Worm (Caenorhabditis elegans): ENCODE data around the gene C39H7.4.

C39H7.4 gene

DNA sequence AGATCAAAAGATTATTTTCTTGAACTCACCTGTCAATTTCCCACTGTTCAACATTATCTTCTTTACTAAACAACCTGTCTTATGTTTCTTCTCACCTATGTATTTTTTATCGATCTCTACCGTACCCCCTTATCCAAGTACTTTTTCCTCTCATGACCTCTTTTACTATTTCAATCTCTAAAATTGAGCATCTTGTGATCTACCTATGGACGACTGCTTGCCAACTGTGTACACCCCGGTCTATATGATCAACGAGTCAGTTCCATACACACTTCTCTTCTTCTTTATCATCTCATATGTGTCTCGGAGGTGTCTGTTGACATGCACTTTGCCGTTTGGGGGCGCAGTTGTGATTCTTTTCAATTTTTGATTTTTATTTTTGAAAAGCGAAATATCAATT lies 24.3 kb downstream of the C39H7.4 start:
- no peak for TF ChIP-seq unc-62 (GFP tag; optimal IDR thresholded peaks at IDR 0.05)

DNA sequence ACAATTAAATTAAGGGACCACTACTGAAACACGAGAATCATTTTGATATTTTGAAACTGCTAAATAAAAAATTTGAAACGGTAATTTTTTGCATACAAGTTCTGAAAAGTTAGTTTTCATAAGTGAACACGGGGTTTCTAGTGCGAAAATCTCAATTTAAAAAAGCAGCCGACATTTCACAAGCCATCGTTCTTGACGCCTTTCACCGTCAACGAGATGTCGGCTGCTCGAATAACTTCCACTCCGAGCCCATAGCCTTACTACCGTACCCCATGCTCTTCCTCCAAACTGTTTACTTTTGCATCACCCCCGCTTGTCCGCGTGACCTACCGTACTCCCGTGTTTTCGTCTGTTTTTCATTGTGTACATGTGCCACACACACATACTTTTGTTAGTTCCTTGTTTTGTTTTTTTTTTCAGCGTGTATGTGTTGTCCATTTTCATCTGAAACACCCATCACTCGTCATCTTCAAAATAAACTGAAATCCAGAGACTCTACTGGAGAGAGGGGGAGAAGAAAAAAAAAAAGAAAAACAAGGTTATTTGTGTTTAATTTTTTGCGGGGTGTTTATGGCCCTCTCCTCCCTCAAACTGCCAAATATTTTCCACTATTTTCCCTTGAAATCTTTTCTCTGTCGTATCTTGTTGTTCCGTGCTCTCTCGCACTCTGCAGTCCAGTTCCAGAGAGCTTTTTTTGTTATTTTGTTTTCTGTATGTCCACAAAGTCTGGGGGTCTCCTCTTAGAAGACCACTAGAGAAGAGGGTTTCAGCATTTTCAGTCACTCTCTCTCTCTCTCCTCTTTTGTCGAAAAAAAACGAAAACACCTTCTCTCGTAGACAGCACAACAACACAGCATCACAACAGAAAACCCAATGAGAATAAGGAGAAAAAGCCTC lies 26.2 kb downstream of the C39H7.4 start:
- no peak for TF ChIP-seq unc-62 (GFP tag; optimal IDR thresholded peaks at IDR 0.05)

DNA sequence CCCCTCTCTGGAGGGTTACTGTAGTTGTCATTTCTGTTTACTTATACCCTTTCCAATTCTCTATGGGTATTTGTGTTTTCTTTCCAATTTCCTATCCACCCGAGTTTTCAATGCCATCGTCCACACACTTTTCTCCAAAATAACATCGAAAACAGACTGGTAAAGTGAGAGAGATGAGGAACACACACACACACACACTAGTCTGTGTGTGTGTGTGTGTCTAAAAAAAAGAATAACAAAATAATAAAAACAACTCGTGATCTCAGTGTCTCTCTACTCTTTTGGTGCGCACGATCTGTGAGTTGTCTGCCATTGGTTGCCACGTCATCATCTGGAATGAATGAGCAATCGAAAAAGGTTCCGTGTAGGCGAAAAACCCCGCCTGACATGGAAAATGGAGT lies 28.1 kb downstream of the C39H7.4 start:
- TF ChIP-seq unc-62 (GFP tag; optimal IDR thresholded peaks at IDR 0.05): no peak

DNA sequence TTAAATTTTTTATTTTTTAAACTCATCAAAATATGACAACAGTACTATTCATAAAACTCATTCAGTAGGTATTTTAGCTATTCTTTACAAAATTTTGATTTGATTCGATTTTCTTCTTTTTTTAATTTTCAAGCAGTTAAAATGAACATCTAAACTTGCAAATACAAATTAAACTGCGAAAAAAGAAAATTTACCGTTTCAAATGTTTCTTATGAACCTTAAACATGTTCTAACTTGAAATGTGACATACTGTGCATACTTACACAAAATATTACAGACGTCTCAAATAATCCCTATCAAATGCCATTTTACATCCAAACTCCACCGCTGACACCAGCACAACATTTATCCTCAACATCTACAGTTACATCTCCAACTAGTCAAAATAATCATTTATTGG lies 30.0 kb downstream of the C39H7.4 start, which contains the start of gene fkh-7:
Gene fkh-7, plus strand, starts transcription at position 301 of the 400 bp plus-strand sequence.
- TF ChIP-seq unc-62 (GFP tag; optimal IDR thresholded peaks at IDR 0.05): no peak

DNA sequence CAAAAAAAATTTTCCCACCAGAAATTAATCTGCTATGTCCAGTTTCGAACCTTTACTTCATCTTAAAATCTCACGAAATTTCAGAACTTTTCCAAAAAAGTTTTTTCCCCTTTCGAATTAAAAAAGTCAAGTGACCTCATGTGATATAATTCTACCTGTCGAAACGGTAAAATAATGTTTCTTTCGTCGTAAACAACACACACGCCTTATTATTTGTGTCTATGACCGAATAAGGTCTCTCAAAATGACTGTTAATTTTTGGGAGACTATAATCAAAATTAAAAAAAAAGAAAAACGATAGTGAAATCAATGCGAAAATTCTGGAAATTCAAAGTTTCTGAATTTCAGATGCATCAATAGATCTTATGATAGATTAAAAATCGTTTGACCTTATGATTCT lies 31.2 kb downstream of the C39H7.4 start:
- TF ChIP-seq unc-62 (GFP tag; optimal IDR thresholded peaks at IDR 0.05): no peak

DNA sequence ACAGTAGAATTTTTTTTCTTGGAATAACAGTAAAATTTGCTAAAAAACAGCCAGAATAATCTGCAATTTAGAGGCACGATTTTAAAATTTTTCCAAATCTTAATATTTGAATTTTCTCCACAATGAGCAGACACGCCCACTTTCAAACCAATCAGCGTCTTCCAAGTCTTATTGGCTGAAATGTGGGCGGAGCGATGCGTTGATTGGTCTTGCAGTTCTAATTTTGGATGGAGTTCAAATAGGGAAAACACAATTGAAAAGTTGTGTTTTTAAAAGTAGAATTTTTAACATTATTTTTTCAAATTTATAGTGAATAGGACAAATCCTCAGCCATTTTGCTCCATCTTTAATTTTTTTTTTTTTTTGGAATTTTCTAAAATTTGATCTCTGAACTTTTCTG lies 31.6 kb downstream of the C39H7.4 start:
- TF ChIP-seq unc-62 (GFP tag; optimal IDR thresholded peaks at IDR 0.05): no peak

DNA sequence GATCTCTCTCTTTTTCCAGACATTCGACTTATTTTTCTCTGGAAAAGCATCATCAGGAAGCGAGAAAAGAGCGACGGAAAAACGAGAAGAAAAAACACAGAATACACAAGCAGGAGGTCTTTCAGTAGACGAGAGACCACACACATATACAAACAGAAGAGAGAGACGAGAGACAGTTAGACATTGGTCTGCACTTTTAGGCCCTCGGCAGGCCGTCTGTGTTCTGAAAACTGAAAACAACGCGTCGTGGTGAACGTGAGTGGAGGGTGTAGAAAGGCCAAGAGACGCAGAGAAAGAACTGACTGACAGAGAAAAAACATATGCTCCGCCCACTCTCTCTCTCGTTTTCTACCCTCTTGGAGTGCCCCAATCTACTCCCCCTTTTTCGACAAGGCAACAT lies 32.1 kb downstream of the C39H7.4 start:
- TF ChIP-seq unc-62 (GFP tag; optimal IDR thresholded peaks at IDR 0.05): no peak

DNA sequence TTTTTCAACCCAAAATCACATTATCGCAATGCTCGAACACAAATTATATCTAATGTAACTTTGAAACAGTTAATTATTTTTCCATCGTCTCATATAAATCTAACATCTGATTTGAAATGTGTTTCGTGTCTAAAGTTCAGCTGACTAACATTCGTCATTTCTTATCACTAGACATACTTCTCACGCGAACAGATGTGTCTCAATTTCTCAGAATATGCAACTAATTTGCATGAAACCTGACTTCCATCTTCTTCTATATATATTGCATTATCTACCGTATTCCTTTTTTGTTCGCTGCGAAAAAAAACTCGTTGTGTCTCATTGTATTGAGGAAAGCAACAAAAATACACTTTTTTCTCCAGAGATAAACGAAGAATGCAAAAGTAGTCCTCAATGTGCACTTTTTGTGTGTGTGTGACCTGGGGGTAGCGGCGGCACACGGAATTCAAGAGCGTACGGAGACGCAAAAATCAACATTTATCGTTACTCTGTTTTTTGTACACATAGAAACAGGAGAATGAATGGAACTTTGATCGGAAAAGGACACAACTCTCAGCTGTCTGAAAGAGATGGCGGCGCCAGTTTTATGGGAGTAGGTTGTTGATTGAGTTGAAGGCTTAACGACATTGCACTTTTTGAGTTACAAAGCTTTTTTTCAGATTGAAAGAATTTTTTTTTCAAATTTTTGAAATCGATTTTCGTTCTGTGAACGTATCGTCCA lies 33.7 kb downstream of the C39H7.4 start:
- TF ChIP-seq unc-62 (GFP tag; optimal IDR thresholded peaks at IDR 0.05): no peak

DNA sequence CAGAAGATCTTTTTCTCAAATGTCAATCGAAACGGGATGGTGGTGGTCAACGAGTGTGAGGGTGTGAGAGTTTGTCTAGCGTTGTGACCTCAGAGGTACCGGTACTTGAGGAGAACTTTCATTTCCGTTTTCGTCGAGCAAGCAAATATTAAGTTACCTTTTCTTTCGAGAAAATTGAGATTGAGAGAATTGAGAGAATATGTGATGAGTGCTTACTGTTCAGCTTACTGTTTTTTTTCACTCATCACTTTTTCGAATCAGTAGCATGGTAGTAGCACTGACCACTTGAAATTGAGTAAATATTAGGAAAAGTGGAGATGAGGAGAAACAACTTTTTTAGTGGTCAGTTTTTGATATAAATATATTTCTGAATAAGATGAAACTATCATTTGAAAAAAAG lies 40.4 kb downstream of the C39H7.4 start, which contains the start of gene T12E12.6:
Gene T12E12.6, minus strand, starts transcription at position 101 of the 400 bp plus-strand sequence.
- no peak for TF ChIP-seq unc-62 (GFP tag; optimal IDR thresholded peaks at IDR 0.05)

DNA sequence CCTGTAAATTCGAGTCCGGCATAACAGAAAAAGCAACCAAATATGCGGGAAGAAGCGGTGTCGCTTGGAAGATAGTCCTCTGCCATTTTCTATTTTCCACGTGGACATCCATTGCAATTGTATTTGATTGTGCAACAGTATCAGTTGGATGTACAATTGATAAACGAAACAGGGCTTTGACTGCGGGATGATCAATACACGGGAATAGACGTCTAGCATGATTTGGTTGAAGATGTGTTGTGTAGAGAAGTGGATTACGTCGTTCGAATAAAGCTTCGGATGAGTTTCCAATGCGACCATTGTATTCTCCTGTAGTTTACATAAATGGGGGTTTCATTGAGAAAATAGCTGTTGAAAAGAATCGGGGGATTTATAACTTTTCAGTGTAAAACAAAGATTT lies 41.7 kb downstream of the C39H7.4 start:
- TF ChIP-seq unc-62 (GFP tag; optimal IDR thresholded peaks at IDR 0.05): no peak

DNA sequence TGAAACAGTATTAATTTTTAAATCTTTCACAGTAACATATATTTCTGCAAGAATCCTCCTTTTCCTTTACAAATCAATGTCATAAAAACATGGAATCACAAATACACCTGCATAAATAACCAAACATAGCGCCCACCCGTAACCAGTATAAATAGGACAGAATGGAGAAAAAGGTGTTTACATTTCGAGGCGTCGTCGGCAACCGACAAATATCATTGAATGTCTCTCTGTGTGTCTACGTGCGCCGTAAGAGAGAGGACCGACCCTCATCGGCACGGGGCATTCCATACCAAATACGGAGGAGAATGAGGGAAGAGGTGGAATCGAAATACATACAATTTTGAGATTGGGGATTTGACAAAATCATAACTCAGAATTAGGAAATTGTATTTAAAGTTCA lies 49.3 kb downstream of the C39H7.4 start:
- TF ChIP-seq unc-62 (GFP tag; optimal IDR thresholded peaks at IDR 0.05): no peak

DNA sequence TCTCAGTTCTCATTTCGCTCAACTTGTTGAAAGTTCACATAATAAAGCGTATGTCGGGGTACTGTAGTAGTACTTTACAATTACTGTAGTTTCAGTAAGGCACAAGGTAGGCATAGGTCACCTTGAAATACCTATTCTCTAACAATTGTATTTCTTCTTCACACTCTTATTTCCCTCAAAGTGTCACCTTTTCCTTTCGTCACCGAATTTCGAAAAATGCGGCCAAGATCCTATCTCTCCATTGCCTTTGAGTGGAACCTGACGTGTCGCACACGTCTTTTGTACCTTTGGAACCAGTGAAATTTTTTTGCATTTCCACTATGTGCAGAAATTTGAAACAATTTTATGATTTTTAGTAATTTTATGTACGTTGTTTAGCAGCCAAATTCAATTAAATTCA lies 50.1 kb downstream of the C39H7.4 start:
- TF ChIP-seq unc-62 (GFP tag; optimal IDR thresholded peaks at IDR 0.05): no peak

DNA sequence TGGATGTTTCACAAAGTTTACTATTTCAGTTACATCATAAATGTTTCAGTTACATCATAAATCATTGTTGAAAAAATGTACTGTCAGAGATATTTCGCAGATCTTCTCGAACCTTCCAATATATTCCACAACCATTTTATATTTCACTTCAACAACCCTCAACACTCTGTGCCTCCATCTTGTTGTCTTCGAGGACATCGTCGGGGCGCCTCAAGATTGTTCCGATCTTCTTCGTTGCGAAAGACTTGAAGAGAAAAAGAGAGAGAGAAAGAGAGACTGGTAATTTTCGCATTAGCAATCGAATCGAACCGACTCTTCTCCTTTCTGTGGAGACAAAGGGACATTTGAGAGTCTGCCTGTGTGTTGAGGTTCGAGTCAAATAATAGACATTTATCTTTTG lies 51.1 kb downstream of the C39H7.4 start:
- no peak for TF ChIP-seq unc-62 (GFP tag; optimal IDR thresholded peaks at IDR 0.05)
